Fruit fly (Drosophila melanogaster) whole organism, wandering third instar larva: ENCODE data around the gene Tbcd.

ENCODE experiments used
- Dfd ChIP-seq: fragments of >200 bp; optimal IDR thresholded peaks from 2 replicates; lab custom pipeline; 2017; ENCODE audit warnings: missing biosample characterization, missing genetic modification characterization
- GATAd ChIP-seq: sonication (Bioruptor generic); optimal IDR thresholded peaks from 2 replicates; lab custom pipeline; 2016; ENCODE audit warnings: missing biosample characterization, missing genetic modification characterization
- Hnf4 ChIP-seq: fragments of 200-800 bp; sonication (Bioruptor generic); optimal IDR thresholded peaks from 2 replicates; lab custom pipeline; 2016; ENCODE audit warnings: missing biosample characterization, mild to moderate bottlenecking, missing genetic modification characterization
- Myc ChIP-seq: fragments of >200 bp; optimal IDR thresholded peaks from 2 replicates; lab custom pipeline; 2017
- OdsH ChIP-seq: fragments of 200-800 bp; sonication (Bioruptor generic); optimal IDR thresholded peaks from 2 replicates; lab custom pipeline; 2016; ENCODE audit warnings: missing biosample characterization, mild to moderate bottlenecking, missing genetic modification characterization
- br ChIP-seq: fragments of 200-800 bp; sonication (Bioruptor generic); optimal IDR thresholded peaks from 2 replicates; lab custom pipeline; 2016; ENCODE audit warnings: missing biosample characterization, missing genetic modification characterization
- dmrt93B ChIP-seq: fragments of 200-800 bp; sonication (Bioruptor generic); optimal IDR thresholded peaks from 2 replicates; lab custom pipeline; 2018; ENCODE audit warnings: missing biosample characterization, mild to moderate bottlenecking, missing genetic modification characterization
- fru ChIP-seq: fragments of 200-800 bp; sonication (Bioruptor generic); optimal IDR thresholded peaks from 3 replicates; lab custom pipeline; 2016; ENCODE audit warnings: missing biosample characterization, mild to moderate bottlenecking, missing genetic modification characterization
- h ChIP-seq: fragments of 200-800 bp; sonication (Bioruptor generic); optimal IDR thresholded peaks from 3 replicates; lab custom pipeline; 2016; ENCODE audit warnings: missing biosample characterization, mild to moderate bottlenecking, missing genetic modification characterization
- jim ChIP-seq: fragments of 175-275, 200-325 bp; sonication (Bioruptor generic); optimal IDR thresholded peaks from 2 replicates; lab custom pipeline; 2016; ENCODE audit warnings: missing biosample characterization, mild to moderate bottlenecking, missing genetic modification characterization
- lola ChIP-seq: fragments of >200 bp; optimal IDR thresholded peaks from 2 replicates; lab custom pipeline; 2017; ENCODE audit warnings: missing biosample characterization, missing genetic modification characterization
- pan ChIP-seq: fragments of >200 bp; optimal IDR thresholded peaks from 2 replicates; lab custom pipeline; 2017
- psq ChIP-seq: fragments of 200-800 bp; sonication (Bioruptor generic); optimal IDR thresholded peaks from 3 replicates; lab custom pipeline; 2017; ENCODE audit warnings: missing biosample characterization, mild to moderate bottlenecking, missing genetic modification characterization, moderate library complexity
- usp ChIP-seq: fragments of >200 bp; optimal IDR thresholded peaks from 2 replicates; lab custom pipeline; 2017; ENCODE audit warnings: missing biosample characterization, missing genetic modification characterization

- TF ChIP-seq OdsH (GFP tag; lab: Kevin White, UChicago) (no peak), jim (GFP tag; lab: Kevin White, UChicago) (no peak), br (GFP tag; lab: Kevin White, UChicago) (no peak), psq (GFP tag; lab: Kevin White, UChicago) (no peak), h (GFP tag; lab: Kevin White, UChicago) (no peak), usp (no peak), Myc (no peak), GATAd (no peak), Hnf4 (no peak), dmrt93B (no peak), lola (GFP tag; lab: Kevin White, UChicago) (no peak), fru (GFP tag; lab: Kevin White, UChicago) (no peak), Dfd (GFP tag; lab: Kevin White, UChicago) (no peak), pan (lab: Kevin White, UChicago) (no peak)
Measured at dm6 chr2L:2198119-2198494, 50.8 kb downstream of the Tbcd start.
